Fruit fly (Drosophila melanogaster): ENCODE measurements around the gene CG13014.
A peak's percentile ranks its signal among the peaks of the same experiment; 100 is the strongest.

CG13014 gene

dm6 chrX:16552968-16553417, 34.7 kb upstream of the CG13014 start (continued):
- TF ChIP-seq tll (GFP tag; optimal IDR thresholded peaks at IDR 0.05) (peak in 1 of 2 experiments; percentile 45), Myb (GFP tag; optimal IDR thresholded peaks at IDR 0.05) (peak; percentile 54), CG7556 (GFP tag; optimal IDR thresholded peaks at IDR 0.05) (no peak), shn (GFP tag; optimal IDR thresholded peaks at IDR 0.05) (no peak), Hr3 (GFP tag; optimal IDR thresholded peaks at IDR 0.05) (peak; percentile 10), ems (GFP tag; optimal IDR thresholded peaks at IDR 0.05) (no peak), ken (GFP tag; IDR thresholded peaks at IDR 0.05) (no peak), CG4360 (GFP tag; IDR thresholded peaks at IDR 0.05) (peak; percentile 35; the same call in 1 of the 2 replicates), HmgD (GFP tag; optimal IDR thresholded peaks at IDR 0.05) (peak; percentile 46), CG8290 (GFP tag; optimal IDR thresholded peaks at IDR 0.05) (peak; percentile 70), CG8290 (tag; optimal IDR thresholded peaks at IDR 0.05) (peak; percentile 18 to 88), CG31365 (tag; optimal IDR thresholded peaks at IDR 0.05) (peak; percentile 99)

- peak; percentile 63; the same call in 2 of the 3 replicates for TF ChIP-seq Doc3 (GFP tag; IDR thresholded peaks at IDR 0.05; ENCODE audit: partially characterized antibody)
- no peak for TF ChIP-seq Ravus (GFP tag; IDR thresholded peaks at IDR 0.05)
- TF ChIP-seq BEAF-32 (GFP tag; optimal IDR thresholded peaks at IDR 0.05): peak; percentile 79
- no peak for TF ChIP-seq jumu (GFP tag; optimal IDR thresholded peaks at IDR 0.05)
- TF ChIP-seq CG2129 (GFP tag; IDR thresholded peaks at IDR 0.05; ENCODE audit: partially characterized antibody): peak; percentile 32; the same call in 1 of the 2 replicates
- peak; percentile 35 for TF ChIP-seq CG30020 (tag; optimal IDR thresholded peaks at IDR 0.05)
- TF ChIP-seq Dfd (GFP tag; optimal IDR thresholded peaks at IDR 0.05): no peak
- TF ChIP-seq Trl (optimal IDR thresholded peaks at IDR 0.05): peak; percentile 55 to 70
- no peak for TF ChIP-seq Trl (GFP tag; optimal IDR thresholded peaks at IDR 0.05)
- no peak for TF ChIP-seq CG32532 (GFP tag; IDR thresholded peaks at IDR 0.05)
- TF ChIP-seq tna (GFP tag; IDR thresholded peaks at IDR 0.05; ENCODE audit: partially characterized antibody): peak; percentile 26; the same call in 1 of the 2 replicates
- TF ChIP-seq gt (GFP tag; IDR thresholded peaks at IDR 0.05): no peak
- peak; percentile 49 for TF ChIP-seq CG9797 (GFP tag; optimal IDR thresholded peaks at IDR 0.05)
- TF ChIP-seq nerfin-2 (GFP tag; IDR thresholded peaks at IDR 0.05; ENCODE audit: partially characterized antibody): 0 out of 2 replicates have a peak, but pooled peaks have one; percentile 25
- peak; percentile 69 for TF ChIP-seq CG34224 (GFP tag; IDR thresholded peaks at IDR 0.05; ENCODE audit: partially characterized antibody)
- TF ChIP-seq MESR4 (GFP tag; optimal IDR thresholded peaks at IDR 0.05): peak; percentile 36
- TF ChIP-seq hbn (GFP tag; IDR thresholded peaks at IDR 0.05; ENCODE audit: partially characterized antibody): peak; percentile 67
- peak; percentile 79 for TF ChIP-seq sens (GFP tag)
- 0 out of 4 replicates have a peak, but pooled peaks have one; percentile 16 for TF ChIP-seq chinmo (GFP tag; IDR thresholded peaks at IDR 0.05; ENCODE audit: partially characterized antibody)
- TF ChIP-seq ap (GFP tag; IDR thresholded peaks at IDR 0.05): no peak
- TF ChIP-seq CG16813 (GFP tag; IDR thresholded peaks at IDR 0.05; ENCODE audit: partially characterized antibody): peak; percentile 64; the same call in 2 of the 3 replicates
- no peak for TF ChIP-seq dpn (GFP tag; optimal IDR thresholded peaks at IDR 0.05)
- peak; percentile 65 for TF ChIP-seq bbx (GFP tag; IDR thresholded peaks at IDR 0.05; ENCODE audit: partially characterized antibody)
- TF ChIP-seq Med (GFP tag): no peak
- peak; percentile 70; the same call in 2 of the 3 replicates for TF ChIP-seq Opbp (GFP tag; IDR thresholded peaks at IDR 0.05; ENCODE audit: partially characterized antibody)
- TF ChIP-seq CG31365 (tag; optimal IDR thresholded peaks at IDR 0.05): no peak
- TF ChIP-seq gfzf (GFP tag; optimal IDR thresholded peaks at IDR 0.05): peak; percentile 65
- TF ChIP-seq CG11504 (tag; optimal IDR thresholded peaks at IDR 0.05): peak; percentile 2
- TF ChIP-seq scrt (GFP tag; optimal IDR thresholded peaks at IDR 0.05): no peak
- peak; percentile 56 for TF ChIP-seq CG14710 (tag; optimal IDR thresholded peaks at IDR 0.05)
- no peak for TF ChIP-seq MTF-1 (GFP tag; optimal IDR thresholded peaks at IDR 0.05; ENCODE audit: borderline replicate concordance)
- no peak for TF ChIP-seq sqz (GFP tag; optimal IDR thresholded peaks at IDR 0.05)
- TF ChIP-seq cas (GFP tag; IDR thresholded peaks at IDR 0.05): no peak
- peak; percentile 41 for TF ChIP-seq CG15514 (GFP tag; optimal IDR thresholded peaks at IDR 0.05)
- TF ChIP-seq hb (GFP tag; IDR thresholded peaks at IDR 0.05; ENCODE audit: partially characterized antibody): peak; percentile 68
- TF ChIP-seq HLH4C (GFP tag; IDR thresholded peaks at IDR 0.05; ENCODE audit: partially characterized antibody): peak; percentile 59; the same call in 1 of the 3 replicates
These were observed 34.0 kb upstream of the CG13014 start, which contains the start of gene Arp2 for dm6 chrX:16553542-16554182. TSS of gene Arp2 (minus strand) at chrX:16553968.

All from whole organism, embryonic.